Fruit fly (Drosophila melanogaster) whole organism, adult: ENCODE results near the gene Ser7.

ENCODE experiments used
- CG11617 ChIP-seq: fragments of 200-800 bp; sonication (Bioruptor generic); optimal IDR thresholded peaks from 2 replicates; lab custom pipeline; 2017; ENCODE audit warnings: mild to moderate bottlenecking, missing biosample characterization, missing genetic modification reagents, missing genetic modification characterization
- CG5204 ChIP-seq: fragments of 200-800 bp; sonication (Bioruptor generic); optimal IDR thresholded peaks from 2 replicates; lab custom pipeline; 2016; ENCODE audit warnings: missing biosample characterization, missing genetic modification characterization
- CG7045 ChIP-seq: fragments of 200-800 bp; sonication (Bioruptor generic); optimal IDR thresholded peaks from 2 replicates; lab custom pipeline; 2017; ENCODE audit warnings: missing biosample characterization, mild to moderate bottlenecking, missing genetic modification characterization
- Crg-1 ChIP-seq: fragments of 200-800 bp; sonication (Bioruptor generic); optimal IDR thresholded peaks from 2 replicates; lab custom pipeline; 2016; ENCODE audit warnings: missing biosample characterization, missing genetic modification characterization
- Hr96 ChIP-seq: fragments of 200-800 bp; sonication (Bioruptor generic); optimal IDR thresholded peaks from 2 replicates; lab custom pipeline; 2016; ENCODE audit warnings: missing biosample characterization, missing genetic modification characterization
- cic ChIP-seq: fragments of 200-800 bp; sonication (Bioruptor generic); optimal IDR thresholded peaks from 2 replicates; lab custom pipeline; 2017; ENCODE audit warnings: missing biosample characterization, mild to moderate bottlenecking, missing genetic modification characterization, moderate library complexity

DNA sequence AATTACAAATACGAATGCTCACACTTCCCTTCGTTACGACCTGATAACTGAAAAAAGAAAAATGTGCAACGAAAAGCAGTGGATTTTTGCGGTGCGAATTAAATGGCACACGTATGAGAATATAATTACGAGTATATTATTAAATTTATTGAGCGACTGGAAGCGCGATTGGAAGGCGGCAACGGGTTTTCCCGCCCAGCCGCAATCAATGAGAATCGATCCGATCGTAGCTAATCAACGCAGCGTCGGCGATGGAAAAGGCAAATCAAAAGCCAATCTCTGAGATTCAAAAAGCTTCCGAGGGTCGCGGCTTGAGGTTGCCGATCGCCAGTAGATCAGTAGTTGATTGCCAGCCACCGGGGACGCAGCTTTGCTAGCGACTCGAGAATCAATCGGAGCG lies at the start of gene Ser7:
- TF ChIP-seq CG11617 (GFP tag; lab: Kevin White, UChicago) (no peak), cic (peak; percentile 70), Hr96 (GFP tag; lab: Kevin White, UChicago) (no peak), CG7045 (no peak), CG5204 (no peak), Crg-1 (no peak)
